Fruit fly (Drosophila melanogaster) whole organism, pupa: Measurements from ENCODE around the gene Lgr1.
A peak's percentile ranks its signal among the peaks of the same experiment; 100 is the strongest.

Source experiments
- CG12605 ChIP-seq: fragments of 200-800 bp; sonication (Bioruptor generic); IDR thresholded peaks from 2 replicates; pipeline ENCODE4 v1.3.6; 2022; ENCODE audit warnings: missing biosample characterization, missing genetic modification characterization
- CG13204 ChIP-seq: fragments of 200-800 bp; sonication (Bioruptor generic); optimal IDR thresholded peaks from 2 replicates; lab custom pipeline; 2018; ENCODE audit warnings: missing biosample characterization, mild to moderate bottlenecking, missing genetic modification characterization, moderate library complexity
- CG14655 ChIP-seq: fragments of 200-800 bp; sonication (Bioruptor generic); optimal IDR thresholded peaks from 3 replicates; lab custom pipeline; 2017; ENCODE audit warnings: mild to moderate bottlenecking, missing biosample characterization, missing genetic modification reagents, missing genetic modification characterization
- CG15710 ChIP-seq: fragments of 200-800 bp; sonication (Bioruptor generic); optimal IDR thresholded peaks from 2 replicates; lab custom pipeline; 2018; ENCODE audit warnings: missing biosample characterization, mild to moderate bottlenecking, missing genetic modification characterization, moderate library complexity
- CG4496 ChIP-seq: fragments of 200-800 bp; sonication (Bioruptor generic); IDR thresholded peaks from 3 replicates; pipeline ENCODE4 v1.3.6; 2022; ENCODE audit warnings: missing biosample characterization, missing genetic modification characterization
- CG8159 ChIP-seq: fragments of 200-800 bp; sonication (Bioruptor generic); optimal IDR thresholded peaks from 3 replicates; lab custom pipeline; 2018; ENCODE audit warnings: missing biosample characterization, mild to moderate bottlenecking, missing genetic modification characterization, moderate library complexity
- CG8301 ChIP-seq: fragments of 200-800 bp; sonication (Bioruptor generic); optimal IDR thresholded peaks from 2 replicates; lab custom pipeline; 2018; ENCODE audit warnings: missing biosample characterization, mild to moderate bottlenecking, missing genetic modification characterization
- CG9948 ChIP-seq: fragments of 200-800 bp; sonication (Bioruptor generic); optimal IDR thresholded peaks from 2 replicates; lab custom pipeline; 2018; ENCODE audit warnings: missing biosample characterization, mild to moderate bottlenecking, missing genetic modification characterization, moderate library complexity
- D1 ChIP-seq: fragments of 200-800 bp; sonication (Bioruptor generic); optimal IDR thresholded peaks from 2 replicates; lab custom pipeline; 2018; ENCODE audit warnings: missing biosample characterization, mild to moderate bottlenecking, missing genetic modification characterization, moderate library complexity
- EcR ChIP-seq: fragments of 200-800 bp; sonication (Bioruptor generic); optimal IDR thresholded peaks from 3 replicates; lab custom pipeline; 2019; ENCODE audit warnings: missing biosample characterization, missing genetic modification characterization, mild to moderate bottlenecking, moderate library complexity, missing genetic modification reagents
- Ets98B ChIP-seq: fragments of 200-800 bp; sonication (Bioruptor generic); IDR thresholded peaks from 2 replicates; pipeline ENCODE4 v1.3.6; 2022; ENCODE audit warnings: missing biosample characterization, missing genetic modification characterization
- Pif1A ChIP-seq: fragments of 200-800 bp; sonication (Bioruptor generic); optimal IDR thresholded peaks from 3 replicates; lab custom pipeline; 2016; ENCODE audit warnings: missing biosample characterization, missing genetic modification characterization
- Pif1B ChIP-seq: fragments of 200-800 bp; sonication (Bioruptor generic); optimal IDR thresholded peaks from 3 replicates; lab custom pipeline; 2016; ENCODE audit warnings: missing biosample characterization, missing genetic modification characterization
- fd96Ca ChIP-seq: fragments of 200-800 bp; sonication (Bioruptor generic); IDR thresholded peaks from 3 replicates; pipeline ENCODE4 v1.3.6; 2022; ENCODE audit warnings: missing biosample characterization, missing genetic modification characterization

DNA sequence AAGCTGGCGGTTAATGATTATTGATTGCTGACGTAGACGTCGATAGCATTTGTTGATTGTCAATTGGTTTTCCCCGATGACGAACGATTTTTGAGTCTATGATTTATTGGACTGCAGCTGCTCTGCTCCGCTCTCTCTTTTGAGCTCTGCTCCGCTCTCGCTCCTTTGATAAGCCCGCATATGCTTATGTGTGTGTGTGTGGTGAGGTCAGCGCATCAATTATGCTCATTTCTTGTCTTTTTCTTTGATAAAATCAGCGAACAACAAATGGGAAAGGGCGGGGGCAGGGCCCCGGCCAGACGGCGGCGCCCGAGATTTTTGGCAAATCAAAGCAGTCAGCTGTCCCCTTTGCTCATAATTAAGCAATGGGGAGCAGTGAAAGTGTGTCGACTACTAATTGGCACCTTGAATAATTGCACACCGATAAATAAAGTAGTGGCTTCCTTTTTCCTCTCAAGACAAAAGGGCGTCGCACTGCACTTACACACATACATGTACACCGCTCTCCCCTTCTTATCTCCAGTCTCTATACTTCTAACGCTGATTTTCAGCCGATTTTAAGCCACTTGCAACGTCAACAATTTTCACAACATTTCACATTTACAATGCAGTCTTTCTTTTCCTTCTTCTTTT lies 43.9 kb upstream of the Lgr1 start:
- no peak for TF ChIP-seq Ets98B (GFP tag; lab: Robert Waterston, UW)
- no peak for TF ChIP-seq D1 (tag; lab: Kevin White, UChicago)
- TF ChIP-seq CG9948 (tag; lab: Kevin White, UChicago), result no peak
- TF ChIP-seq Pif1A (GFP tag; lab: Kevin White, UChicago), result no peak
- TF ChIP-seq CG13204 (GFP tag; lab: Kevin White, UChicago), result no peak
- no peak for TF ChIP-seq CG8159
- no peak for TF ChIP-seq CG14655 (GFP tag; lab: Kevin White, UChicago)
- TF ChIP-seq CG12605 (GFP tag; lab: Robert Waterston, UW), result no peak
- no peak for TF ChIP-seq CG8301 (tag; lab: Kevin White, UChicago)
- TF ChIP-seq CG4496 (GFP tag; lab: Robert Waterston, UW), result no peak
- TF ChIP-seq Pif1B (GFP tag; lab: Kevin White, UChicago), result no peak
- no peak for TF ChIP-seq fd96Ca (GFP tag; lab: Robert Waterston, UW)
- no peak for TF ChIP-seq CG15710
- TF ChIP-seq EcR (GFP tag; lab: Kevin White, UChicago), result peak; percentile 85
